Worm (Caenorhabditis elegans) whole organism, young adult: ENCODE results near the gene W08F4.12.
"Not testable (repeated sequence)": the region's sequence is repeated elsewhere in the genome, so short reads cannot be mapped to it uniquely, and the experiment has no call there.

Experiments used
- attf-3 ChIP-seq: fragments of 200-800 bp; sonication (Bioruptor generic); conservative IDR thresholded peaks from 2 replicates; pipeline ENCODE4 v1.3.6; 2022; ENCODE audit warnings: missing genetic modification reagents, missing genetic modification characterization, missing compliant biosample characterization
- dpl-1 ChIP-seq: fragments of 150-350 bp; optimal IDR thresholded peaks from 2 replicates; lab custom pipeline; 2014; ENCODE audit warnings: missing biosample characterization, missing genetic modification reagents, missing genetic modification characterization
- efl-1 ChIP-seq: fragments of 150-350 bp; optimal IDR thresholded peaks from 2 replicates; lab custom pipeline; 2014; ENCODE audit warnings: missing biosample characterization, missing genetic modification reagents, missing genetic modification characterization
- lsy-27 ChIP-seq: sonication (generic microtip); optimal IDR thresholded peaks from 2 replicates; lab custom pipeline; 2017; ENCODE audit warnings: missing genetic modification characterization, mild to moderate bottlenecking, missing compliant biosample characterization, antibody characterized with exemption, missing genotype, borderline replicate concordance; ENCODE audit not compliant: insufficient read depth
- mcd-1 ChIP-seq: fragments of 200-800 bp; sonication (Bioruptor generic); IDR thresholded peaks from 2 replicates; pipeline ENCODE4 v1.3.6; 2022; ENCODE audit warnings: missing genetic modification reagents, missing genetic modification characterization, missing compliant biosample characterization
- snpc-4 ChIP-seq, 5 experiments: fragments of 150-350 bp in 1 of 5; sonication (generic microtip) in 4 of 5; optimal IDR thresholded peaks; 2 replicates each; lab custom pipeline; 2014 to 2018; ENCODE audit warnings: missing genetic modification characterization in 5 of 5, missing biosample characterization in 3 of 5, antibody characterized with exemption in 2 of 5, mild to moderate bottlenecking in 2 of 5, missing compliant biosample characterization in 2 of 5, missing genotype in 2 of 5, moderate library complexity in 2 of 5, missing genetic modification reagents in 1 of 5
- unc-62 ChIP-seq: fragments of 150-350 bp; optimal IDR thresholded peaks from 2 replicates; lab custom pipeline; 2014; ENCODE audit warnings: missing biosample characterization, missing genetic modification reagents, missing genetic modification characterization

- not testable (repeated sequence) for TF ChIP-seq attf-3; dpl-1; snpc-4 (GFP tag; optimal IDR thresholded peaks at IDR 0.05; lab: Kevin White, UChicago); snpc-4 (tag; optimal IDR thresholded peaks at IDR 0.05; lab: Kevin White, UChicago); lsy-27 (tag; lab: Kevin White, UChicago); efl-1; mcd-1 (GFP tag; lab: Robert Waterston, UW); unc-62 (GFP tag; lab: Kevin White, UChicago)
Observed at ce11 chrII:593221-593620, 9.0 kb upstream of the W08F4.12 start, which contains the start of gene W08F4.1.
